Fruit fly (Drosophila melanogaster): ENCODE measurements around the gene Pex23.
A peak's percentile ranks its signal among the peaks of the same experiment; 100 is the strongest.

Gene Pex23

DNA sequence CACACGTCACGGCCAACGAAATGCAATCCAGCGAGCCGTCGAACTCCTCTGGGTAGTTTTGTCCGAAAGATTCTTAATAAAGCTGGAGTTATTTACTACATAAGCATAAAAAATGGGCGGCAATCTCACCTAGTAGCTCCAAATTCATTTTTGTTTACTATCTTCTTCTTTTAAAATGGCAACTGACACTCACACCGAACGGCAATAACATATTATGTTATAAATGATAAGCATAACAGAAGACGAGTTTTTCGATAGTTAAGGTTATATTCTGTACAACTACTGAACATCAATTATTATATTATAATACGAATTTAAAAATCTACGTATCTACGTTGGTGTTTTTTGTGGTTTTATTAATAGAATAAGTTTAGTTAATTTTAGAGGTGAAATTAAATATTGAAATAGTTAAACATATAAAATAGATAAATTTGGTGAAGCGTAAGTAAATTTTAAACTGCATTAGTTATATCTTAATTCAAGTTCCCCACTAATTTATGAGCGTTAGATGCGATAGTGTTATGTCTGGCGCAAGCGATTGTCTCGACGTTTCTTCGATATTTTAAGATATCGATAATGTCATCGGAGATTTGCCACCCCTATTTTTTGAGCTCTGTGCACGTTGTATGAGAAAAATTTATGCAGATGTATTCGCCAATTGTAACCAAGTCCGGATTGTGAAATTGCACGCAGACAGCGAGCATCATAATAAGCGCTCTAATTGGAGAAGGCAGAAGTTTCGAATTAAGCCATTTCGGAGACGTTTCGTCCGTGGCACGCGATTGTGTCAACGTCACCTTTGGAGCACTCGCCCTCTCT is 46.0 kb upstream of the Pex23 start, which contains the start of the genes Rbbp5 and eRF1 (continued):
- TF ChIP-seq hkb (optimal IDR thresholded peaks at IDR 0.05) (peak; percentile 27), hkb (GFP tag; IDR thresholded peaks at IDR 0.05) (peak; percentile 66; the same call in 1 of the 2 replicates), Dip3 (GFP tag; optimal IDR thresholded peaks at IDR 0.05) (peak; percentile 51), CG3726 (GFP tag; IDR thresholded peaks at IDR 0.05) (peak; percentile 59; the same call in 1 of the 3 replicates), GATAe (GFP tag; conservative IDR thresholded peaks at IDR 0.05) (peak; percentile 50; the same call in 1 of the 2 replicates), Hr3 (GFP tag; optimal IDR thresholded peaks at IDR 0.05) (peak; percentile 76), Elba2 (GFP tag; optimal IDR thresholded peaks at IDR 0.05) (peak; percentile 53), CG9932 (GFP tag; IDR thresholded peaks at IDR 0.05) (peak; percentile 96), scrt (GFP tag; optimal IDR thresholded peaks at IDR 0.05) (no peak), CG18011 (GFP tag; optimal IDR thresholded peaks at IDR 0.05) (no peak), tx (GFP tag; optimal IDR thresholded peaks at IDR 0.05) (peak; percentile 60), br (optimal IDR thresholded peaks at IDR 0.05) (no peak), ash1 (GFP tag; optimal IDR thresholded peaks at IDR 0.05) (no peak), CG4404 (GFP tag; IDR thresholded peaks at IDR 0.05) (no peak), hbn (GFP tag; IDR thresholded peaks at IDR 0.05; ENCODE audit: partially characterized antibody) (peak; percentile 79), Nf-YA (GFP tag; IDR thresholded peaks at IDR 0.05) (no peak), Rfx (GFP tag; IDR thresholded peaks at IDR 0.05) (no peak; the same call in 1 of the 2 replicates), Fer2 (tag; optimal IDR thresholded peaks at IDR 0.05) (peak; percentile 58), CG9437 (GFP tag; optimal IDR thresholded peaks at IDR 0.05) (peak; percentile 48), CG14441 (GFP tag; IDR thresholded peaks at IDR 0.05) (peak; percentile 75), Ada2b (GFP tag; IDR thresholded peaks at IDR 0.05) (peak; percentile 57; the same call in 1 of the 2 replicates), Mad (GFP tag; optimal IDR thresholded peaks at IDR 0.05) (peak; percentile 54), ATbp (GFP tag; optimal IDR thresholded peaks at IDR 0.05) (no peak), btn (GFP tag; optimal IDR thresholded peaks at IDR 0.05) (no peak), CG2678 (tag; optimal IDR thresholded peaks at IDR 0.05) (peak; percentile 80), BEAF-32 (GFP tag; optimal IDR thresholded peaks at IDR 0.05) (peak; percentile 95), CG2875 (GFP tag; optimal IDR thresholded peaks at IDR 0.05) (no peak), ranshi (GFP tag; IDR thresholded peaks at IDR 0.05) (0 out of 2 replicates have a peak, but pooled peaks have one; percentile 78), CG12155 (GFP tag; optimal IDR thresholded peaks at IDR 0.05) (peak; percentile 78), Dfd (GFP tag; optimal IDR thresholded peaks at IDR 0.05) (no peak), CG7839 (tag; optimal IDR thresholded peaks at IDR 0.05) (no peak), CG8089 (GFP tag; optimal IDR thresholded peaks at IDR 0.05) (peak; percentile 44), CG10147 (GFP tag; optimal IDR thresholded peaks at IDR 0.05) (peak; percentile 69), dan (GFP tag; IDR thresholded peaks at IDR 0.05) (no peak), CG2712 (tag; optimal IDR thresholded peaks at IDR 0.05) (peak; percentile 85), Deaf1 (tag; optimal IDR thresholded peaks at IDR 0.05) (no peak), CG1647 (GFP tag; optimal IDR thresholded peaks at IDR 0.05) (peak; percentile 62), Lim3 (GFP tag; IDR thresholded peaks at IDR 0.05) (no peak), onecut (GFP tag; IDR thresholded peaks at IDR 0.05) (no peak), eyg (GFP tag; optimal IDR thresholded peaks at IDR 0.05) (no peak), ERR (GFP tag; optimal IDR thresholded peaks at IDR 0.05) (peak; percentile 16), CG7556 (GFP tag; optimal IDR thresholded peaks at IDR 0.05) (peak; percentile 75), vnd (GFP tag; IDR thresholded peaks at IDR 0.05; ENCODE audit: partially characterized antibody) (peak; percentile 89), CG3065 (GFP tag; optimal IDR thresholded peaks at IDR 0.05) (peak; percentile 20), fd3F (GFP tag; optimal IDR thresholded peaks at IDR 0.05) (peak; percentile 57), Opbp (GFP tag; IDR thresholded peaks at IDR 0.05; ENCODE audit: partially characterized antibody) (peak; percentile 94), Adf1 (GFP tag; IDR thresholded peaks at IDR 0.05) (no peak), Usf (GFP tag; optimal IDR thresholded peaks at IDR 0.05) (no peak), insv (GFP tag; optimal IDR thresholded peaks at IDR 0.05) (peak in 1 of 2 experiments; percentile 47), CG10267 (tag; optimal IDR thresholded peaks at IDR 0.05) (peak; percentile 80)
